Fruit fly (Drosophila melanogaster): Measurements from ENCODE around the gene CG4789.

The CG4789 gene

dm6 chrX:16774201-16775061 is 26.3 kb upstream of the CG4789 start:
- TF ChIP-seq CG11695 (GFP tag; IDR thresholded peaks at IDR 0.05) (no peak), sens (GFP tag) (peak; percentile 67), twi (tag; optimal IDR thresholded peaks at IDR 0.05) (peak; percentile 95), dmrt11E (tag; optimal IDR thresholded peaks at IDR 0.05) (peak; percentile 14), cg (GFP tag; optimal IDR thresholded peaks at IDR 0.05) (peak; percentile 19), cad (GFP tag; optimal IDR thresholded peaks at IDR 0.05) (no peak), CG13624 (GFP tag; optimal IDR thresholded peaks at IDR 0.05) (no peak), CG2199 (GFP tag; IDR thresholded peaks at IDR 0.05) (peak; percentile 12; the same call in 1 of the 3 replicates), lola (GFP tag; optimal IDR thresholded peaks at IDR 0.05) (peak in 1 of 3 experiments; percentile 1), CG8388 (GFP tag; optimal IDR thresholded peaks at IDR 0.05) (peak; percentile 97), CG12236 (GFP tag; optimal IDR thresholded peaks at IDR 0.05) (no peak), Doc3 (GFP tag; IDR thresholded peaks at IDR 0.05; ENCODE audit: partially characterized antibody) (no peak), HLH3B (GFP tag; IDR thresholded peaks at IDR 0.05) (no peak), zfh2 (GFP tag; optimal IDR thresholded peaks at IDR 0.05) (no peak), crp (GFP tag; optimal IDR thresholded peaks at IDR 0.05) (no peak)

dm6 chrX:16775083-16775482 is 25.6 kb upstream of the CG4789 start:
- TF ChIP-seq Dfd (GFP tag; optimal IDR thresholded peaks at IDR 0.05) (no peak), CG11504 (tag; optimal IDR thresholded peaks at IDR 0.05) (no peak), Bdp1 (GFP tag; optimal IDR thresholded peaks at IDR 0.05) (no peak), en (GFP tag; optimal IDR thresholded peaks at IDR 0.05) (no peak), pros (GFP tag; optimal IDR thresholded peaks at IDR 0.05) (peak; percentile 16), ind (GFP tag; optimal IDR thresholded peaks at IDR 0.05) (no peak), PHDP (tag; optimal IDR thresholded peaks at IDR 0.05) (no peak), kni (GFP tag; optimal IDR thresholded peaks at IDR 0.05) (peak; percentile 59), p53 (GFP tag; optimal IDR thresholded peaks at IDR 0.05) (no peak), gem (tag; optimal IDR thresholded peaks at IDR 0.05) (no peak), CG4707 (GFP tag; optimal IDR thresholded peaks at IDR 0.05) (no peak), bcd (GFP tag; optimal IDR thresholded peaks at IDR 0.05) (no peak), wdn (GFP tag; IDR thresholded peaks at IDR 0.05) (no peak), ac (GFP tag; optimal IDR thresholded peaks at IDR 0.05) (no peak), Rfx (GFP tag; IDR thresholded peaks at IDR 0.05) (no peak), org-1 (GFP tag; optimal IDR thresholded peaks at IDR 0.05) (no peak), tap (tag; optimal IDR thresholded peaks at IDR 0.05) (no peak), HHEX (GFP tag; optimal IDR thresholded peaks at IDR 0.05) (no peak), CG8388 (GFP tag; optimal IDR thresholded peaks at IDR 0.05) (no peak), cwo (GFP tag; optimal IDR thresholded peaks at IDR 0.05) (no peak), CG3726 (GFP tag; IDR thresholded peaks at IDR 0.05) (no peak), CG4360 (GFP tag; IDR thresholded peaks at IDR 0.05) (no peak), crol (GFP tag; IDR thresholded peaks at IDR 0.05) (0 out of 2 replicates have a peak, but pooled peaks have one; percentile 33), danr (GFP tag; IDR thresholded peaks at IDR 0.05) (no peak), CG12104 (GFP tag; optimal IDR thresholded peaks at IDR 0.05) (no peak), CG16815 (GFP tag; optimal IDR thresholded peaks at IDR 0.05) (no peak), CG15601 (tag; optimal IDR thresholded peaks at IDR 0.05) (peak; percentile 23), CG12744 (GFP tag; optimal IDR thresholded peaks at IDR 0.05) (no peak), Deaf1 (tag; optimal IDR thresholded peaks at IDR 0.05) (peak; percentile 38), nerfin-1 (tag; optimal IDR thresholded peaks at IDR 0.05) (no peak), B-H1 (GFP tag; IDR thresholded peaks at IDR 0.05) (no peak), insv (GFP tag; optimal IDR thresholded peaks at IDR 0.05) (no peak), HLHmδ (GFP tag; optimal IDR thresholded peaks at IDR 0.05) (no peak), CG17328 (GFP tag; IDR thresholded peaks at IDR 0.05) (no peak), CG10979 (tag; optimal IDR thresholded peaks at IDR 0.05) (no peak)

Data from whole organism, embryonic.